Fruit fly (Drosophila melanogaster) whole organism, embryonic: Measurements from ENCODE around the gene CG18788.

Experiments used
- CG10274 ChIP-seq: fragments of 200-800 bp; sonication (Bioruptor generic); optimal IDR thresholded peaks from 3 replicates; lab custom pipeline; 2017; ENCODE audit warnings: missing biosample characterization, mild to moderate bottlenecking, missing genetic modification characterization
- CG10654 ChIP-seq: fragments of 200-800 bp; sonication (Bioruptor generic); optimal IDR thresholded peaks from 2 replicates; lab custom pipeline; 2016; ENCODE audit warnings: missing biosample characterization, missing genetic modification characterization
- CG11093 ChIP-seq: fragments of 200-800 bp; sonication (Bioruptor generic); IDR thresholded peaks from 3 replicates; pipeline ENCODE4 v1.3.6; 2022; ENCODE audit warnings: missing biosample characterization, missing genetic modification characterization
- CG11723 ChIP-seq: fragments of 200-800 bp; sonication (Bioruptor generic); optimal IDR thresholded peaks from 2 replicates; lab custom pipeline; 2017; ENCODE audit warnings: missing biosample characterization, mild to moderate bottlenecking, missing genetic modification characterization
- CG13296 ChIP-seq: fragments of 200-800 bp; sonication (Bioruptor generic); optimal IDR thresholded peaks from 3 replicates; lab custom pipeline; 2018; ENCODE audit warnings: missing biosample characterization, mild to moderate bottlenecking, missing genetic modification characterization
- CG13775 ChIP-seq: fragments of 200-800 bp; sonication (Bioruptor generic); optimal IDR thresholded peaks from 3 replicates; lab custom pipeline; 2017; ENCODE audit warnings: missing biosample characterization, mild to moderate bottlenecking, missing genetic modification characterization
- CG14441 ChIP-seq: fragments of 200-800 bp; sonication (Bioruptor generic); IDR thresholded peaks from 2 replicates; pipeline ENCODE4 v1.3.6; 2022; ENCODE audit warnings: missing biosample characterization, missing genetic modification characterization
- CG14667 ChIP-seq: fragments of 200-800 bp; sonication (Bioruptor generic); IDR thresholded peaks from 2 replicates; pipeline ENCODE4 v1.3.6; 2022; ENCODE audit warnings: missing biosample characterization, missing genetic modification characterization
- CG15601 ChIP-seq: fragments of 200-800 bp; sonication (Bioruptor generic); optimal IDR thresholded peaks from 3 replicates; lab custom pipeline; 2019; ENCODE audit warnings: missing biosample characterization, mild to moderate bottlenecking, missing genetic modification characterization, moderate library complexity
- CG17361 ChIP-seq: fragments of 200-800 bp; sonication (Bioruptor generic); IDR thresholded peaks from 3 replicates; pipeline ENCODE4 v1.3.6; 2022; ENCODE audit warnings: missing biosample characterization, missing genetic modification characterization
- CG2712 ChIP-seq: fragments of 200-800 bp; optimal IDR thresholded peaks from 3 replicates; lab custom pipeline; 2019; ENCODE audit warnings: missing biosample characterization, mild to moderate bottlenecking, missing genetic modification characterization, moderate library complexity
- CG4328 ChIP-seq: fragments of 200-800 bp; sonication (Bioruptor generic); optimal IDR thresholded peaks from 3 replicates; lab custom pipeline; 2017; ENCODE audit warnings: missing biosample characterization, missing genetic modification reagents, missing genetic modification characterization
- CG5180 ChIP-seq: fragments of 200-800 bp; sonication (Bioruptor generic); optimal IDR thresholded peaks from 3 replicates; lab custom pipeline; 2017; ENCODE audit warnings: missing biosample characterization, missing genetic modification characterization, mild to moderate bottlenecking, moderate library complexity, missing genetic modification reagents
- CG6683 ChIP-seq: fragments of 200-800 bp; sonication (Bioruptor generic); optimal IDR thresholded peaks from 2 replicates; lab custom pipeline; 2017; ENCODE audit warnings: missing biosample characterization, mild to moderate bottlenecking, missing genetic modification characterization, missing genetic modification reagents
- CG6689 ChIP-seq: fragments of 200-800 bp; sonication (Bioruptor generic); IDR thresholded peaks from 2 replicates; pipeline ENCODE4 v1.3.6; 2022; ENCODE audit warnings: missing biosample characterization, missing genetic modification characterization
- CG6765 ChIP-seq: fragments of 200-800 bp; sonication (Bioruptor generic); optimal IDR thresholded peaks from 3 replicates; lab custom pipeline; 2017; ENCODE audit warnings: missing biosample characterization, mild to moderate bottlenecking, missing genetic modification characterization
- CG6791 ChIP-seq: fragments of 200-800 bp; sonication (Bioruptor generic); IDR thresholded peaks from 3 replicates; pipeline ENCODE4 v1.3.6; 2022; ENCODE audit warnings: missing biosample characterization, missing genetic modification characterization; ENCODE audit not compliant: partially characterized antibody
- CG7357 ChIP-seq: fragments of 200-800 bp; sonication (Bioruptor generic); IDR thresholded peaks from 3 replicates; pipeline ENCODE4 v1.3.6; 2022; ENCODE audit warnings: missing biosample characterization, missing genetic modification characterization
- CG7745 ChIP-seq: fragments of 200-800 bp; sonication (Bioruptor generic); optimal IDR thresholded peaks from 2 replicates; lab custom pipeline; 2018; ENCODE audit warnings: missing biosample characterization, mild to moderate bottlenecking, missing genetic modification characterization, moderate library complexity
- CG9797 ChIP-seq: fragments of 200-800 bp; sonication (Bioruptor generic); optimal IDR thresholded peaks from 3 replicates; lab custom pipeline; 2018; ENCODE audit warnings: missing biosample characterization, mild to moderate bottlenecking, missing genetic modification characterization
- Doc3 ChIP-seq: fragments of 200-800 bp; sonication (Bioruptor generic); IDR thresholded peaks from 3 replicates; pipeline ENCODE4 v1.3.6; 2022; ENCODE audit warnings: missing biosample characterization, missing genetic modification characterization; ENCODE audit not compliant: partially characterized antibody
- Dref ChIP-seq: fragments of 200-800 bp; sonication (Bioruptor generic); IDR thresholded peaks from 2 replicates; pipeline ENCODE4 v1.3.6; 2022; ENCODE audit warnings: missing biosample characterization, missing genetic modification characterization
- Drgx ChIP-seq: fragments of 200-800 bp; sonication (Bioruptor generic); IDR thresholded peaks from 2 replicates; pipeline ENCODE4 v1.3.6; 2022; ENCODE audit warnings: missing biosample characterization, missing genetic modification characterization
- ERR ChIP-seq: fragments of 200-800 bp; sonication (Bioruptor generic); optimal IDR thresholded peaks from 2 replicates; lab custom pipeline; 2016; ENCODE audit warnings: missing biosample characterization, missing genetic modification characterization
- HmgD ChIP-seq: fragments of 200-800 bp; sonication (Bioruptor generic); optimal IDR thresholded peaks from 3 replicates; lab custom pipeline; 2016; ENCODE audit warnings: missing biosample characterization, missing genetic modification characterization
- Jarid2 ChIP-seq: fragments of 200-800 bp; sonication (Bioruptor generic); optimal IDR thresholded peaks from 3 replicates; lab custom pipeline; 2017; ENCODE audit warnings: mild to moderate bottlenecking, missing biosample characterization, missing genetic modification reagents, missing genetic modification characterization
- Lhr ChIP-seq: fragments of 200-800 bp; sonication (Bioruptor generic); optimal IDR thresholded peaks from 3 replicates; lab custom pipeline; 2017; ENCODE audit warnings: mild to moderate bottlenecking, missing biosample characterization, missing genetic modification reagents, missing genetic modification characterization
- Lpt ChIP-seq: fragments of >200 bp; optimal IDR thresholded peaks from 2 replicates; lab custom pipeline; 2018; ENCODE audit warnings: missing biosample characterization, missing genetic modification characterization
- Oaz ChIP-seq: fragments of 200-800 bp; sonication (Bioruptor generic); IDR thresholded peaks from 2 replicates; pipeline ENCODE4 v1.3.6; 2022; ENCODE audit warnings: missing biosample characterization, missing genetic modification characterization
- Ravus ChIP-seq: fragments of 200-800 bp; sonication (Bioruptor generic); IDR thresholded peaks from 2 replicates; pipeline ENCODE4 v1.3.6; 2022; ENCODE audit warnings: missing biosample characterization, missing genetic modification characterization
- Usf ChIP-seq: fragments of 200-800 bp; sonication (Bioruptor generic); optimal IDR thresholded peaks from 2 replicates; lab custom pipeline; 2017; ENCODE audit warnings: missing genotype, missing biosample characterization, missing genetic modification characterization
- bbx ChIP-seq: fragments of 200-800 bp; sonication (Bioruptor generic); IDR thresholded peaks from 2 replicates; pipeline ENCODE4 v1.3.6; 2022; ENCODE audit warnings: missing biosample characterization, missing genetic modification characterization; ENCODE audit not compliant: partially characterized antibody
- chif ChIP-seq, 2 experiments: fragments of 200-800 bp; sonication (Bioruptor generic); optimal IDR thresholded peaks; 3 replicates each; lab custom pipeline; 2016; ENCODE audit warnings: missing biosample characterization in 2 of 2, missing genetic modification characterization in 2 of 2
- crc ChIP-seq: fragments of 200-800 bp; sonication (Bioruptor generic); optimal IDR thresholded peaks from 2 replicates; lab custom pipeline; 2016; ENCODE audit warnings: missing biosample characterization, missing genetic modification characterization
- fd3F ChIP-seq: fragments of 200-800 bp; sonication (Bioruptor generic); optimal IDR thresholded peaks from 2 replicates; lab custom pipeline; 2018; ENCODE audit warnings: missing biosample characterization, mild to moderate bottlenecking, missing genetic modification characterization, moderate library complexity
- ftz-f1 ChIP-seq: fragments of 200-800 bp; sonication (Bioruptor generic); optimal IDR thresholded peaks from 2 replicates; lab custom pipeline; 2016; ENCODE audit warnings: missing biosample characterization, missing genetic modification characterization
- gfzf ChIP-seq: fragments of 200-800 bp; sonication (Bioruptor generic); optimal IDR thresholded peaks from 2 replicates; lab custom pipeline; 2016; ENCODE audit warnings: missing biosample characterization, mild to moderate bottlenecking, missing genetic modification characterization, moderate library complexity
- ham ChIP-seq: fragments of 200-800 bp; sonication (Bioruptor generic); IDR thresholded peaks from 2 replicates; pipeline ENCODE4 v1.3.6; 2022; ENCODE audit warnings: missing biosample characterization, missing genetic modification characterization
- prd ChIP-seq, 3 experiments: fragments of >200 bp in 2 of 3; fragments of 200-800 bp in 1 of 3; sonication (Bioruptor generic) in 1 of 3; optimal IDR thresholded peaks in 2 of 3; IDR thresholded peaks in 1 of 3; 2 replicates in 2 of 3; 3 replicates in 1 of 3; pipeline versions ENCODE4 v1.3.6 to Lab custom; 2017 to 2022; ENCODE audit warnings: missing biosample characterization in 1 of 3, missing genetic modification characterization in 1 of 3
- ranshi ChIP-seq: fragments of 200-800 bp; sonication (Bioruptor generic); IDR thresholded peaks from 2 replicates; pipeline ENCODE4 v1.3.6; 2022; ENCODE audit warnings: missing biosample characterization, missing genetic modification characterization
- sc ChIP-seq, 3 experiments: fragments of >200 bp in 2 of 3; fragments of 200-800 bp in 1 of 3; sonication (Bioruptor generic) in 1 of 3; optimal IDR thresholded peaks; 2 replicates in 2 of 3; 3 replicates in 1 of 3; lab custom pipeline; 2017; ENCODE audit warnings: mild to moderate bottlenecking in 1 of 3, missing biosample characterization in 1 of 3, missing genetic modification characterization in 1 of 3, missing genetic modification reagents in 1 of 3
- sim ChIP-seq: fragments of 200-800 bp; sonication (Bioruptor generic); IDR thresholded peaks from 2 replicates; pipeline ENCODE4 v1.3.6; 2022; ENCODE audit warnings: missing biosample characterization, missing genetic modification characterization
- so ChIP-seq: fragments of 200-800 bp; sonication (Bioruptor generic); IDR thresholded peaks from 3 replicates; pipeline ENCODE4 v1.3.6; 2022; ENCODE audit warnings: missing biosample characterization, missing genetic modification characterization
- stwl ChIP-seq: fragments of 200-800 bp; sonication (Bioruptor generic); optimal IDR thresholded peaks from 3 replicates; lab custom pipeline; 2018; ENCODE audit warnings: missing biosample characterization, mild to moderate bottlenecking, missing genetic modification characterization, moderate library complexity
- wek ChIP-seq: fragments of 200-800 bp; sonication (Bioruptor generic); optimal IDR thresholded peaks from 3 replicates; lab custom pipeline; 2018; ENCODE audit warnings: missing biosample characterization, mild to moderate bottlenecking, missing genetic modification characterization, moderate library complexity
- z ChIP-seq: fragments of 200-800 bp; sonication (Bioruptor generic); IDR thresholded peaks from 3 replicates; pipeline ENCODE4 v1.3.6; 2022; ENCODE audit warnings: missing biosample characterization, missing genetic modification characterization

Gene CG18788

DNA sequence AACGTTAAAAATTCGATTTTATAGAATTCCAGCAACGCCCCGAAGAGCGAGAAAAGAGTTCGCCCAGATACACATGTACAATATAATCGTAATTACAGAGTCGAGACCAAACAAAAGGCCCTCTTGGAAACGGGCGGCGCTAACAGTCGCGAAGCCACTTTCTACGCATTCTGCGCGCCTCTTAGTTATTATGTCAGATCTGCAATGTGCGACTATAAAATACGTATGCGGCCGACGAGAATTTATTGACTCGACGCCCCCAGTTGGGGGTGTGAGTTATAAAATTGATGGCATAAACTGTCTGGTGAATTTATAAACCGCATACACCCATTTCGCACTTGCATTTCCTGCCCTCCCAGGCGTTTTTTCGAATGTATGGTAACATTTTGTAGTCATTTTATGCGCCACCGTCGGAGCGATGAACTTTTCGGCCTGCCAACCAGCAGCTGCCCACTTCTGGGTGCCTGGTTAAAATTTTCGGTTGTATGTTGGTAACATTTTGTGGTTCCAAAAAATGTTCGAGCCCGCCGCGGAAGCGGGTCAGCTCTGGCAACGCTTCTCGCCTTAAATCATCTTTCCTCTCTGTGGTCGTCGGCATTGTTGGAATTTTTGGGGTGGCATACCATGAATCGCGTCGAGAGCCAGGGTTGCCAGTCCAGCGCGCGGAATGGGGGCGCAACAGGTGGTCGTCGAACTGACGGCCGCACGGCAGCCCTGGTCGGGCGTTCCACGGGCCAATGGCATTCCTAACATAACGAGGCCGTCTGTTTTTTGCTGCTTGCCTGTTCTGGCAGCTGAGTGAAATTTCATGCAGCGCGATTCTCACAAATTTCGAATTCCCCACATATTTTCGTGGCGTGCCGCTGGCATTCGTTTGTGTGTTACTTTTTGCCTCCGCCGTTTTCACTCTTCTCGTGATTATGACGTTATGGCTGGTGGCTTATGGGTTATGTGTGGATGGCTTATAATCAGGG lies 22.0 kb upstream of the CG18788 start (continued):
- TF ChIP-seq Drgx (GFP tag; lab: Robert Waterston, UW) = no peak
- TF ChIP-seq ftz-f1 (GFP tag; lab: Kevin White, UChicago) = peak; percentile 99
- TF ChIP-seq Doc3 (GFP tag; lab: Robert Waterston, UW) = no peak
- peak; percentile 98 for TF ChIP-seq Lhr (GFP tag; lab: Kevin White, UChicago)
- peak; percentile 45 for TF ChIP-seq CG6683 (GFP tag; lab: Kevin White, UChicago)
- peak; percentile 17 for TF ChIP-seq crc (GFP tag; lab: Kevin White, UChicago)
- no peak for TF ChIP-seq ham
- no peak for TF ChIP-seq Lpt (GFP tag; lab: Kevin White, UChicago)
- TF ChIP-seq wek (GFP tag; lab: Kevin White, UChicago) = peak; percentile 69
- TF ChIP-seq CG7357 (GFP tag; lab: Robert Waterston, UW) = peak; percentile 61; the same call in 2 of the 3 replicates
- TF ChIP-seq CG17361 (GFP tag; lab: Robert Waterston, UW) = no peak
- no peak for TF ChIP-seq Dref (GFP tag; lab: Robert Waterston, UW)
- TF ChIP-seq CG10654 (GFP tag; lab: Kevin White, UChicago) = peak; percentile 60
- no peak for TF ChIP-seq bbx (GFP tag; lab: Robert Waterston, UW)
- TF ChIP-seq CG6765 (GFP tag; lab: Kevin White, UChicago) = peak; percentile 86
- peak; percentile 87 for TF ChIP-seq ERR
- no peak for TF ChIP-seq CG14441 (GFP tag; lab: Robert Waterston, UW)
- peak; percentile 15 for TF ChIP-seq gfzf (GFP tag; lab: Kevin White, UChicago)
- peak; percentile 54 for TF ChIP-seq HmgD (GFP tag; lab: Kevin White, UChicago)
- peak; percentile 44 for TF ChIP-seq CG13296 (GFP tag; lab: Kevin White, UChicago)
- no peak for TF ChIP-seq Ravus (GFP tag; lab: Robert Waterston, UW)
- peak; percentile 30 for TF ChIP-seq Usf (GFP tag; lab: Kevin White, UChicago)
- TF ChIP-seq chif (GFP tag; optimal IDR thresholded peaks at IDR 0.05; lab: Kevin White, UChicago) = peak; percentile 49 to 61
- TF ChIP-seq CG4328 = peak; percentile 68
- TF ChIP-seq Oaz (GFP tag; lab: Robert Waterston, UW) = no peak
- TF ChIP-seq Jarid2 = peak; percentile 22
- peak; percentile 22 for TF ChIP-seq CG9797 (GFP tag; lab: Kevin White, UChicago)
- no peak for TF ChIP-seq sc (optimal IDR thresholded peaks at IDR 0.05; lab: Kevin White, UChicago)
- no peak for TF ChIP-seq sc (GFP tag; optimal IDR thresholded peaks at IDR 0.05; lab: Kevin White, UChicago)
- TF ChIP-seq CG6689 (GFP tag; lab: Robert Waterston, UW) = no peak
- TF ChIP-seq ranshi (GFP tag; lab: Robert Waterston, UW) = no peak
- TF ChIP-seq CG15601 (tag; lab: Kevin White, UChicago) = peak; percentile 72
- no peak for TF ChIP-seq CG14667 (GFP tag; lab: Robert Waterston, UW)
- peak; percentile 66; the same call in 2 of the 3 replicates for TF ChIP-seq CG11093 (GFP tag; lab: Robert Waterston, UW)
- peak; percentile 30 for TF ChIP-seq CG13775 (GFP tag; lab: Kevin White, UChicago)
- peak; percentile 43 for TF ChIP-seq CG7745 (tag; lab: Kevin White, UChicago)
- TF ChIP-seq CG5180 (GFP tag; lab: Kevin White, UChicago) = peak; percentile 91
- no peak for TF ChIP-seq CG6791 (GFP tag; lab: Robert Waterston, UW)
- TF ChIP-seq so = no peak
- TF ChIP-seq stwl = peak; percentile 94
- no peak for TF ChIP-seq sim (GFP tag; lab: Robert Waterston, UW)
- TF ChIP-seq prd (optimal IDR thresholded peaks at IDR 0.05; lab: Kevin White, UChicago) = no peak
- TF ChIP-seq prd (GFP tag; IDR thresholded peaks at IDR 0.05; lab: Robert Waterston, UW) = no peak
- peak; percentile 48 for TF ChIP-seq CG10274 (GFP tag; lab: Kevin White, UChicago)
- TF ChIP-seq CG11723 (GFP tag; lab: Kevin White, UChicago) = peak; percentile 60
- TF ChIP-seq fd3F = peak; percentile 32
- no peak for TF ChIP-seq z (GFP tag; lab: Robert Waterston, UW)
- peak; percentile 80 for TF ChIP-seq CG2712 (tag; lab: Kevin White, UChicago)
